Worm (Caenorhabditis elegans) whole organism, late embryonic: ENCODE measurements around the gene R08C7.5.

ENCODE experiments used
- ceh-34 ChIP-seq: sonication (generic microtip); optimal IDR thresholded peaks from 2 replicates; lab custom pipeline; 2016; ENCODE audit warnings: mild to moderate bottlenecking, missing genetic modification characterization, missing compliant biosample characterization
- ceh-45 ChIP-seq: fragments of 200-800 bp; sonication (Bioruptor generic); IDR thresholded peaks from 2 replicates; pipeline ENCODE4 v1.3.6; 2022; ENCODE audit warnings: missing genetic modification reagents, missing genetic modification characterization, missing compliant biosample characterization
- pag-3 ChIP-seq: sonication (generic microtip); optimal IDR thresholded peaks from 2 replicates; lab custom pipeline; 2016; ENCODE audit warnings: missing compliant biosample characterization, missing genetic modification characterization, borderline replicate concordance
- pha-2 ChIP-seq: sonication (generic microtip); optimal IDR thresholded peaks from 2 replicates; lab custom pipeline; 2017; ENCODE audit warnings: mild to moderate bottlenecking, missing genetic modification characterization, missing compliant biosample characterization
- sox-2 ChIP-seq: fragments of 200-800 bp; sonication (Bioruptor generic); IDR thresholded peaks from 2 replicates; pipeline ENCODE4 v1.3.6; 2022; ENCODE audit warnings: missing genetic modification reagents, missing genetic modification characterization, missing compliant biosample characterization
- unc-55 ChIP-seq: sonication (generic microtip); optimal IDR thresholded peaks from 2 replicates; lab custom pipeline; 2017; ENCODE audit warnings: missing biosample characterization, missing genetic modification reagents, missing genetic modification characterization

- TF ChIP-seq unc-55 (GFP tag; lab: Kevin White, UChicago) (no peak), ceh-45 (no peak), ceh-34 (tag; lab: Kevin White, UChicago) (no peak), pag-3 (tag; lab: Kevin White, UChicago) (no peak), sox-2 (no peak), pha-2 (tag; lab: Kevin White, UChicago) (no peak)
Measured at ce11 chrIV:4402413-4402812, 27.6 kb upstream of the R08C7.5 start.
